Fruit fly (Drosophila melanogaster): ENCODE results near the gene mrt.
A peak's percentile ranks its signal among the peaks of the same experiment; 100 is the strongest.

mrt gene

DNA sequence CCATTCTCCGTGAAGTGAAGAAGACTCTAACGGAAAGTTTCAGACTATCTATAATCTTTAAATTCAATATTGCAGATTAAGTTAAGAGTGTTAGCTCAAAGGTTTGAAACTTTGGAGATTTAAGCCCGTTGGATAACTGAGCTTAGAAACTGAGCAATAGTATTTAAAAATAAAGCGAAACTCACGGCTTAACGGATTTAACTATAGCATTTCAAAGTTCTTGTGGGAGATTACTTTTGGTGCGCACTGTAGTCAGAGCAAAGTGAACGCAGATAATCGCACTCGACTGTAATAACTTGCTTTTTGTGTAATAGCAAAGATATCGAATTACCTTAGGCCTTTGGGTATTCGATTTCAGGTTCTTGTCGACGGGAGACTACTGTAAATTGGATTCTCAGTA, at the start of gene mrt:
Gene mrt (minus strand): TSS at position 376 of the 400 bp plus-strand sequence.
- no peak for TF ChIP-seq CG1621 (tag; optimal IDR thresholded peaks at IDR 0.05)
- TF ChIP-seq CG11294 (GFP tag; IDR thresholded peaks at IDR 0.05) = peak; percentile 26; the same call in 1 of the 2 replicates
- no peak for TF ChIP-seq fkh (GFP tag; optimal IDR thresholded peaks at IDR 0.05)
- TF ChIP-seq Sox102F (GFP tag; optimal IDR thresholded peaks at IDR 0.05) = peak; percentile 53
- peak; percentile 32 for TF ChIP-seq CG9139 (GFP tag; optimal IDR thresholded peaks at IDR 0.05)
- peak; percentile 54 for TF ChIP-seq CG10631 (GFP tag; optimal IDR thresholded peaks at IDR 0.05)
- TF ChIP-seq CG4318 (GFP tag; optimal IDR thresholded peaks at IDR 0.05) = peak; percentile 52
- peak; percentile 54 for TF ChIP-seq Smox (GFP tag; optimal IDR thresholded peaks at IDR 0.05)
- peak; percentile 25 for TF ChIP-seq Ets96B (tag; optimal IDR thresholded peaks at IDR 0.05)
- TF ChIP-seq salr (GFP tag; optimal IDR thresholded peaks at IDR 0.05) = peak; percentile 15 to 71
- TF ChIP-seq CG6854 (GFP tag; optimal IDR thresholded peaks at IDR 0.05) = no peak
- TF ChIP-seq acj6 (GFP tag; optimal IDR thresholded peaks at IDR 0.05) = peak; percentile 53
- peak; percentile 61; the same call in 2 of the 3 replicates for TF ChIP-seq CG8119 (GFP tag; IDR thresholded peaks at IDR 0.05)
- TF ChIP-seq Sox14 (GFP tag; optimal IDR thresholded peaks at IDR 0.05) = peak; percentile 59
- peak; percentile 71 for TF ChIP-seq svp (GFP tag)
- peak; percentile 40 for TF ChIP-seq CG3919 (GFP tag; optimal IDR thresholded peaks at IDR 0.05)
- peak; percentile 92 for TF ChIP-seq Eip78C (GFP tag)
- peak; percentile 76 for TF ChIP-seq CG32006 (GFP tag; optimal IDR thresholded peaks at IDR 0.05)
- TF ChIP-seq CG8319 (GFP tag; optimal IDR thresholded peaks at IDR 0.05) = no peak
- TF ChIP-seq dac (GFP tag; optimal IDR thresholded peaks at IDR 0.05) = no peak
- peak; percentile 26 for TF ChIP-seq fd59A (GFP tag; optimal IDR thresholded peaks at IDR 0.05)
- peak; percentile 48 for TF ChIP-seq Sox15 (GFP tag; optimal IDR thresholded peaks at IDR 0.05)
- peak; percentile 15 for TF ChIP-seq CG7368 (GFP tag; optimal IDR thresholded peaks at IDR 0.05)
- TF ChIP-seq Hr38 (GFP tag; optimal IDR thresholded peaks at IDR 0.05) = no peak
- peak; percentile 51 for TF ChIP-seq net (GFP tag; optimal IDR thresholded peaks at IDR 0.05)
- TF ChIP-seq cyc (GFP tag; optimal IDR thresholded peaks at IDR 0.05) = peak; percentile 58
- peak; percentile 29 for TF ChIP-seq CG11902 (GFP tag; optimal IDR thresholded peaks at IDR 0.05)
- TF ChIP-seq Met (GFP tag; optimal IDR thresholded peaks at IDR 0.05) = peak; percentile 48
- TF ChIP-seq CG6163 (GFP tag; IDR thresholded peaks at IDR 0.05) = 0 out of 3 replicates have a peak, but pooled peaks have one; percentile 50
- TF ChIP-seq Eip75B (GFP tag; optimal IDR thresholded peaks at IDR 0.05) = peak; percentile 55
- peak; percentile 67 for TF ChIP-seq CG31627 (GFP tag; optimal IDR thresholded peaks at IDR 0.05)
- TF ChIP-seq pdm3 (GFP tag; optimal IDR thresholded peaks at IDR 0.05) = peak; percentile 70
- peak; percentile 61 for TF ChIP-seq topi (GFP tag; optimal IDR thresholded peaks at IDR 0.05)
- TF ChIP-seq CG11762 (GFP tag; optimal IDR thresholded peaks at IDR 0.05; ENCODE audit: insufficient read depth) = peak; percentile 44
- TF ChIP-seq CG3032 (tag; optimal IDR thresholded peaks at IDR 0.05) = peak; percentile 60
- TF ChIP-seq CG8632 (GFP tag; optimal IDR thresholded peaks at IDR 0.05) = peak; percentile 37
- TF ChIP-seq esn (GFP tag; optimal IDR thresholded peaks at IDR 0.05) = peak; percentile 66
- TF ChIP-seq Hr4 (GFP tag; optimal IDR thresholded peaks at IDR 0.05) = peak; percentile 72
- peak; percentile 47 for TF ChIP-seq Ets21C (GFP tag; optimal IDR thresholded peaks at IDR 0.05)
- TF ChIP-seq Eip93F (GFP tag; optimal IDR thresholded peaks at IDR 0.05) = no peak
- TF ChIP-seq CG6276 (GFP tag; optimal IDR thresholded peaks at IDR 0.05) = peak; percentile 62
- peak; percentile 5 for TF ChIP-seq Blimp-1 (GFP tag; optimal IDR thresholded peaks at IDR 0.05)
- TF ChIP-seq vri (GFP tag; optimal IDR thresholded peaks at IDR 0.05) = peak; percentile 31
- peak; percentile 52 for TF ChIP-seq lz (GFP tag; optimal IDR thresholded peaks at IDR 0.05)
- TF ChIP-seq CG6808 (GFP tag; optimal IDR thresholded peaks at IDR 0.05) = peak; percentile 39
- peak; percentile 50 for TF ChIP-seq achi (GFP tag; optimal IDR thresholded peaks at IDR 0.05)
- TF ChIP-seq CG6792 (GFP tag; optimal IDR thresholded peaks at IDR 0.05) = peak; percentile 50
- TF ChIP-seq Hr39 (GFP tag; optimal IDR thresholded peaks at IDR 0.05) = peak; percentile 65
- TF ChIP-seq CG10669 (GFP tag; optimal IDR thresholded peaks at IDR 0.05) = peak; percentile 60
- TF ChIP-seq Gug (GFP tag; IDR thresholded peaks at IDR 0.05) = peak; percentile 36; the same call in 1 of the 2 replicates
- TF ChIP-seq CG16779 (tag; optimal IDR thresholded peaks at IDR 0.05) = no peak
- TF ChIP-seq ss (GFP tag; optimal IDR thresholded peaks at IDR 0.05) = no peak
